Worm (Caenorhabditis elegans): ENCODE results near the gene fbxa-61.

DNA sequence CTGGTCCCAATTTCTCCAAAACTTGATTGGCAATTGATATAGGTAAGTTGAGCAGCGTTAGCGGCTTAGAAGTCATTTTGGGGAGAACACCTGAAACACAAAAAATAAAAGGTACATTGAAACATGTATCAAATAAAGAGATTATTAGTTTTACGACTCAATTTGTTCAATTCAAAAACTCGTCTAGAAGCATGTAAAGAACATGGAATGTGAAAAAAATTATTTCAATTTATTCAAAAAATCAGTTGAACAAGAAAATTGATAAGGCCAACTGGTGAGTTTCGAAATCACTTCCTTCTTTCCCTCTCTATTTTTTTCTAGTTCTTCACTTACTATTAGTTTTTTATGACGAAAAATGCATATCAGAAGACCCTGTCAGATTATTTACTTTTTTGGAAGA is 36.7 kb downstream of the fbxa-61 start, which contains the start of gene fbxa-30:
- TF ChIP-seq ama-1 (optimal IDR thresholded peaks at IDR 0.05): no peak
- TF ChIP-seq hmbx-1 (tag; optimal IDR thresholded peaks at IDR 0.05): no peak
- no peak for TF ChIP-seq flt-1 (GFP tag; IDR thresholded peaks at IDR 0.05)
- no peak for TF ChIP-seq scrt-1 (GFP tag; IDR thresholded peaks at IDR 0.05)
- no peak for TF ChIP-seq tra-4 (tag; optimal IDR thresholded peaks at IDR 0.05)
- TF ChIP-seq hnd-1 (tag; optimal IDR thresholded peaks at IDR 0.05): no peak
- TF ChIP-seq hmg-4 (GFP tag; optimal IDR thresholded peaks at IDR 0.05): no peak
- TF ChIP-seq ets-7 (tag; optimal IDR thresholded peaks at IDR 0.05): no peak

All from whole organism, early embryonic.